Fruit fly (Drosophila melanogaster) whole organism, embryonic: ENCODE results near the gene CG33932.

Source experiments
- Ada2b ChIP-seq: fragments of 200-800 bp; sonication (Bioruptor generic); IDR thresholded peaks from 2 replicates; pipeline ENCODE4 v1.3.6; 2022; ENCODE audit warnings: missing biosample characterization, missing genetic modification characterization
- Antp ChIP-seq: fragments of 200-800 bp; sonication (Bioruptor generic); optimal IDR thresholded peaks from 3 replicates; lab custom pipeline; 2016; ENCODE audit warnings: missing biosample characterization, missing genetic modification characterization
- Atf3 ChIP-seq: fragments of 200-800 bp; sonication (Bioruptor generic); optimal IDR thresholded peaks from 3 replicates; lab custom pipeline; 2016; ENCODE audit warnings: missing biosample characterization, missing genetic modification characterization
- Bgb ChIP-seq: fragments of 200-800 bp; sonication (Bioruptor generic); IDR thresholded peaks from 2 replicates; pipeline ENCODE4 v1.3.6; 2022; ENCODE audit warnings: missing biosample characterization, missing genetic modification characterization; ENCODE audit not compliant: partially characterized antibody
- CG11247 ChIP-seq: fragments of 200-800 bp; sonication (Bioruptor generic); IDR thresholded peaks from 2 replicates; pipeline ENCODE4 v1.3.6; 2022; ENCODE audit warnings: missing biosample characterization, missing genetic modification characterization
- CG12104 ChIP-seq: fragments of 200-800 bp; sonication (Bioruptor generic); optimal IDR thresholded peaks from 3 replicates; lab custom pipeline; 2016; ENCODE audit warnings: missing biosample characterization, missing genetic modification characterization
- CG1233 ChIP-seq: fragments of 200-800 bp; sonication (Bioruptor generic); optimal IDR thresholded peaks from 4 replicates; lab custom pipeline; 2018; ENCODE audit warnings: missing biosample characterization, mild to moderate bottlenecking, missing genetic modification characterization
- CG14860 ChIP-seq: fragments of 200-800 bp; sonication (Bioruptor generic); IDR thresholded peaks from 3 replicates; pipeline ENCODE4 v1.3.6; 2022; ENCODE audit warnings: missing biosample characterization, missing genetic modification characterization; ENCODE audit not compliant: partially characterized antibody
- CG1602 ChIP-seq: fragments of 200-800 bp; sonication (Bioruptor generic); optimal IDR thresholded peaks from 3 replicates; lab custom pipeline; 2016; ENCODE audit warnings: missing biosample characterization, missing genetic modification characterization
- CG17359 ChIP-seq: fragments of 200-800 bp; sonication (Bioruptor generic); optimal IDR thresholded peaks from 3 replicates; lab custom pipeline; 2018; ENCODE audit warnings: missing biosample characterization, mild to moderate bottlenecking, missing genetic modification characterization, moderate library complexity
- CG1832 ChIP-seq: fragments of 200-800 bp; sonication (Bioruptor generic); optimal IDR thresholded peaks from 2 replicates; lab custom pipeline; 2017; ENCODE audit warnings: missing biosample characterization, mild to moderate bottlenecking, missing genetic modification characterization, inconsistent platforms
- CG30431 ChIP-seq: fragments of 200-800 bp; sonication (Bioruptor generic); optimal IDR thresholded peaks from 2 replicates; lab custom pipeline; 2017; ENCODE audit warnings: missing biosample characterization, missing genetic modification characterization
- CG5245 ChIP-seq: fragments of 200-800 bp; sonication (Bioruptor generic); optimal IDR thresholded peaks from 3 replicates; lab custom pipeline; 2016; ENCODE audit warnings: missing biosample characterization, missing genetic modification characterization
- CG6689 ChIP-seq: fragments of 200-800 bp; sonication (Bioruptor generic); IDR thresholded peaks from 2 replicates; pipeline ENCODE4 v1.3.6; 2022; ENCODE audit warnings: missing biosample characterization, missing genetic modification characterization
- CG7928 ChIP-seq: fragments of 200-800 bp; sonication (Bioruptor generic); optimal IDR thresholded peaks from 2 replicates; lab custom pipeline; 2017; ENCODE audit warnings: missing biosample characterization, mild to moderate bottlenecking, missing genetic modification characterization
- CG8388 ChIP-seq: fragments of 200-800 bp; sonication (Bioruptor generic); optimal IDR thresholded peaks from 2 replicates; lab custom pipeline; 2019; ENCODE audit warnings: missing biosample characterization, mild to moderate bottlenecking, missing genetic modification characterization, moderate library complexity
- Camta ChIP-seq: fragments of 200-800 bp; sonication (Bioruptor generic); optimal IDR thresholded peaks from 2 replicates; lab custom pipeline; 2016; ENCODE audit warnings: missing biosample characterization, missing genetic modification characterization
- Dek ChIP-seq: fragments of 200-800 bp; sonication (Bioruptor generic); optimal IDR thresholded peaks from 3 replicates; lab custom pipeline; 2019; ENCODE audit warnings: missing biosample characterization, mild to moderate bottlenecking, missing genetic modification characterization, moderate library complexity
- Dip3 ChIP-seq: fragments of 200-800 bp; sonication (Bioruptor generic); optimal IDR thresholded peaks from 3 replicates; lab custom pipeline; 2016; ENCODE audit warnings: missing biosample characterization, missing genetic modification characterization
- Dref ChIP-seq: fragments of 200-800 bp; sonication (Bioruptor generic); IDR thresholded peaks from 2 replicates; pipeline ENCODE4 v1.3.6; 2022; ENCODE audit warnings: missing biosample characterization, missing genetic modification characterization
- Eip74EF ChIP-seq, 2 experiments: fragments of 200-800 bp in 1 of 2; fragments of >200 bp in 1 of 2; sonication (Bioruptor generic) in 1 of 2; optimal IDR thresholded peaks; 2 replicates each; lab custom pipeline; 2017 to 2019; ENCODE audit warnings: missing biosample characterization in 2 of 2, missing genetic modification characterization in 2 of 2, mild to moderate bottlenecking in 1 of 2, moderate library complexity in 1 of 2
- Hmx ChIP-seq: fragments of 200-800 bp; sonication (Bioruptor generic); optimal IDR thresholded peaks from 2 replicates; lab custom pipeline; 2016; ENCODE audit warnings: missing biosample characterization, missing genetic modification characterization
- Hr78 ChIP-seq, 2 experiments: fragments of 200-800 bp in 1 of 2; fragments of >200 bp in 1 of 2; sonication (Bioruptor generic) in 1 of 2; optimal IDR thresholded peaks; 2 replicates each; lab custom pipeline; 2017 to 2019; ENCODE audit warnings: missing biosample characterization in 2 of 2, missing genetic modification characterization in 2 of 2, mild to moderate bottlenecking in 1 of 2, moderate library complexity in 1 of 2
- Trl ChIP-seq, 3 experiments: fragments of >200 bp in 2 of 3; fragments of 200-800 bp in 1 of 3; sonication (Bioruptor generic) in 1 of 3; optimal IDR thresholded peaks; 2 replicates in 1 of 3; 3 replicates in 2 of 3; lab custom pipeline; 2016 to 2017; ENCODE audit warnings: missing biosample characterization in 1 of 3, missing genetic modification characterization in 1 of 3
- cas ChIP-seq: fragments of 200-800 bp; sonication (Bioruptor generic); IDR thresholded peaks from 2 replicates; pipeline ENCODE4 v1.3.6; 2022; ENCODE audit warnings: missing biosample characterization, missing genetic modification characterization
- caup ChIP-seq: fragments of 200-800 bp; sonication (Bioruptor generic); optimal IDR thresholded peaks from 3 replicates; lab custom pipeline; 2017; ENCODE audit warnings: missing biosample characterization, mild to moderate bottlenecking, missing genetic modification characterization, moderate library complexity; ENCODE audit not compliant: severe bottlenecking
- dmrt11E ChIP-seq: fragments of 200-800 bp; sonication (Bioruptor generic); optimal IDR thresholded peaks from 3 replicates; lab custom pipeline; 2018; ENCODE audit warnings: missing biosample characterization, mild to moderate bottlenecking, missing genetic modification characterization, moderate library complexity
- ems ChIP-seq: fragments of 200-800 bp; sonication (Bioruptor generic); optimal IDR thresholded peaks from 3 replicates; lab custom pipeline; 2016; ENCODE audit warnings: missing biosample characterization, missing genetic modification characterization
- gcm ChIP-seq: fragments of 200-800 bp; sonication (Bioruptor generic); optimal IDR thresholded peaks from 2 replicates; lab custom pipeline; 2019; ENCODE audit warnings: missing biosample characterization, mild to moderate bottlenecking, missing genetic modification characterization, moderate library complexity
- gro ChIP-seq: fragments of 200-800 bp; sonication (Bioruptor generic); optimal IDR thresholded peaks from 2 replicates; lab custom pipeline; 2016; ENCODE audit warnings: missing biosample characterization, missing genetic modification characterization
- hbn ChIP-seq: fragments of 200-800 bp; sonication (Bioruptor generic); IDR thresholded peaks from 2 replicates; pipeline ENCODE4 v1.3.6; 2022; ENCODE audit warnings: missing biosample characterization, missing genetic modification characterization; ENCODE audit not compliant: partially characterized antibody
- kay ChIP-seq: fragments of 200-800 bp; sonication (Bioruptor generic); optimal IDR thresholded peaks from 2 replicates; lab custom pipeline; 2016; ENCODE audit warnings: missing biosample characterization, missing genetic modification characterization
- lab ChIP-seq: fragments of 200-800 bp; sonication (Bioruptor generic); optimal IDR thresholded peaks from 3 replicates; lab custom pipeline; 2017; ENCODE audit warnings: missing biosample characterization, missing genetic modification characterization, mild to moderate bottlenecking, moderate library complexity, missing genetic modification reagents
- lilli ChIP-seq: fragments of 200-800 bp; sonication (Bioruptor generic); optimal IDR thresholded peaks from 3 replicates; lab custom pipeline; 2016; ENCODE audit warnings: missing biosample characterization, missing genetic modification characterization
- lov ChIP-seq, 2 experiments: fragments of 200-800 bp in 1 of 2; fragments of >200 bp in 1 of 2; sonication (Bioruptor generic) in 1 of 2; IDR thresholded peaks in 1 of 2; optimal IDR thresholded peaks in 1 of 2; 2 replicates in 1 of 2; 3 replicates in 1 of 2; pipeline versions ENCODE4 v1.3.6 to Lab custom; 2017 to 2022; ENCODE audit warnings: missing biosample characterization in 1 of 2, missing genetic modification characterization in 1 of 2
- nmo ChIP-seq: fragments of 200-800 bp; sonication (Bioruptor generic); optimal IDR thresholded peaks from 2 replicates; lab custom pipeline; 2018; ENCODE audit warnings: missing biosample characterization, mild to moderate bottlenecking, missing genetic modification characterization, moderate library complexity
- otp ChIP-seq: fragments of 200-800 bp; sonication (Bioruptor generic); IDR thresholded peaks from 3 replicates; pipeline ENCODE4, ENCODE4 v1.3.6; 2022; ENCODE audit warnings: missing biosample characterization, missing genetic modification characterization
- p53 ChIP-seq: fragments of 200-800 bp; sonication (Bioruptor generic); optimal IDR thresholded peaks from 2 replicates; lab custom pipeline; 2016; ENCODE audit warnings: missing biosample characterization, missing genetic modification characterization
- pan ChIP-seq, 4 experiments: fragments of >200 bp in 3 of 4; fragments of 200-800 bp in 1 of 4; sonication (Bioruptor generic) in 1 of 4; optimal IDR thresholded peaks in 3 of 4; IDR thresholded peaks in 1 of 4; 2 replicates each; pipeline versions ENCODE4 v1.3.6 to Lab custom; 2017 to 2022; ENCODE audit warnings: missing biosample characterization in 2 of 4, missing genetic modification characterization in 2 of 4, mixed read lengths in 1 of 4
- peb ChIP-seq: fragments of 200-800 bp; sonication (Bioruptor generic); IDR thresholded peaks from 2 replicates; pipeline ENCODE4 v1.3.6; 2022; ENCODE audit warnings: missing biosample characterization, missing genetic modification characterization
- pfk ChIP-seq: fragments of 200-800 bp; sonication (Bioruptor generic); optimal IDR thresholded peaks from 2 replicates; lab custom pipeline; 2018; ENCODE audit warnings: missing biosample characterization, mild to moderate bottlenecking, missing genetic modification characterization, moderate library complexity
- prd ChIP-seq, 3 experiments: fragments of >200 bp in 2 of 3; fragments of 200-800 bp in 1 of 3; sonication (Bioruptor generic) in 1 of 3; optimal IDR thresholded peaks in 2 of 3; IDR thresholded peaks in 1 of 3; 2 replicates in 2 of 3; 3 replicates in 1 of 3; pipeline versions ENCODE4 v1.3.6 to Lab custom; 2017 to 2022; ENCODE audit warnings: missing biosample characterization in 1 of 3, missing genetic modification characterization in 1 of 3
- pros ChIP-seq: fragments of 200-800 bp; sonication (Bioruptor generic); optimal IDR thresholded peaks from 3 replicates; lab custom pipeline; 2019; ENCODE audit warnings: missing biosample characterization, mild to moderate bottlenecking, missing genetic modification characterization, moderate library complexity
- stc ChIP-seq: fragments of 200-800 bp; sonication (Bioruptor generic); IDR thresholded peaks from 2 replicates; pipeline ENCODE4 v1.3.6; 2022; ENCODE audit warnings: missing biosample characterization, missing genetic modification characterization
- tll ChIP-seq, 2 experiments: fragments of 200-800 bp in 1 of 2; fragments of >200 bp in 1 of 2; sonication (Bioruptor generic) in 1 of 2; optimal IDR thresholded peaks; 2 replicates each; lab custom pipeline; 2017 to 2019; ENCODE audit warnings: missing biosample characterization in 2 of 2, missing genetic modification characterization in 2 of 2, mild to moderate bottlenecking in 1 of 2, moderate library complexity in 1 of 2
- toy ChIP-seq: fragments of 200-800 bp; sonication (Bioruptor generic); IDR thresholded peaks from 2 replicates; pipeline ENCODE4 v1.3.6; 2022; ENCODE audit warnings: missing biosample characterization, missing genetic modification characterization
- zfh2 ChIP-seq: fragments of 200-800 bp; sonication (Bioruptor generic); optimal IDR thresholded peaks from 2 replicates; lab custom pipeline; 2016; ENCODE audit warnings: missing biosample characterization, missing genetic modification characterization

CG33932 gene

dm6 chrX:19750626-19751149, 6.5 kb downstream of the CG33932 start, which contains the start of gene Abcd3 (continued):
- TF ChIP-seq CG7928 (peak; percentile 23), Ada2b (no peak), hbn (GFP tag; lab: Robert Waterston, UW) (peak; percentile 51), stc (0 out of 2 replicates have a peak, but pooled peaks have one; percentile 12), Dip3 (no peak), pros (GFP tag; lab: Kevin White, UChicago) (peak; percentile 87), CG11247 (no peak), CG30431 (GFP tag; lab: Kevin White, UChicago) (no peak), p53 (GFP tag; lab: Kevin White, UChicago) (peak; percentile 50), Trl (optimal IDR thresholded peaks at IDR 0.05; lab: Kevin White, UChicago) (peak in 1 of 2 experiments; percentile 39), Trl (GFP tag; optimal IDR thresholded peaks at IDR 0.05; lab: Kevin White, UChicago) (peak; percentile 51), CG5245 (GFP tag; lab: Kevin White, UChicago) (no peak), toy (no peak), kay (no peak), zfh2 (no peak), Eip74EF (GFP tag; optimal IDR thresholded peaks at IDR 0.05; lab: Kevin White, UChicago) (peak in 1 of 2 experiments; percentile 59), Hmx (no peak), ems (GFP tag; lab: Kevin White, UChicago) (peak; percentile 31), prd (optimal IDR thresholded peaks at IDR 0.05; lab: Kevin White, UChicago) (no peak), prd (GFP tag; IDR thresholded peaks at IDR 0.05; lab: Robert Waterston, UW) (no peak), gro (GFP tag; lab: Kevin White, UChicago) (peak; percentile 49), lilli (peak; percentile 34), CG14860 (GFP tag; lab: Robert Waterston, UW) (peak; percentile 67), CG17359 (tag; lab: Kevin White, UChicago) (peak; percentile 46), cas (GFP tag; lab: Robert Waterston, UW) (no peak), pan (optimal IDR thresholded peaks at IDR 0.05; lab: Kevin White, UChicago) (no peak), pan (GFP tag; optimal IDR thresholded peaks at IDR 0.05 in 1 of 2, IDR thresholded peaks at IDR 0.05 in 1 of 2) (no peak), CG1832 (GFP tag; lab: Kevin White, UChicago) (peak; percentile 87), dmrt11E (no peak), Dek (tag; lab: Kevin White, UChicago) (peak; percentile 17), CG8388 (no peak), lov (optimal IDR thresholded peaks at IDR 0.05; lab: Kevin White, UChicago) (no peak), lov (GFP tag; IDR thresholded peaks at IDR 0.05; lab: Robert Waterston, UW) (no peak), Bgb (GFP tag; lab: Robert Waterston, UW) (peak; percentile 74), Atf3 (no peak), CG1602 (GFP tag; lab: Kevin White, UChicago) (no peak), CG6689 (GFP tag; lab: Robert Waterston, UW) (no peak), Camta (GFP tag; lab: Kevin White, UChicago) (no peak), otp (GFP tag; lab: Robert Waterston, UW) (0 out of 3 replicates have a peak, but pooled peaks have one; percentile 26), tll (GFP tag; optimal IDR thresholded peaks at IDR 0.05; lab: Kevin White, UChicago) (peak in 1 of 2 experiments; percentile 10), CG1233 (GFP tag; lab: Kevin White, UChicago) (no peak), pfk (GFP tag; lab: Kevin White, UChicago) (no peak), peb (no peak), lab (GFP tag; lab: Kevin White, UChicago) (peak; percentile 70), CG12104 (no peak), gcm (GFP tag; lab: Kevin White, UChicago) (peak; percentile 56), caup (GFP tag; lab: Kevin White, UChicago) (peak; percentile 45), Antp (GFP tag; lab: Kevin White, UChicago) (peak; percentile 27), Dref (GFP tag; lab: Robert Waterston, UW) (peak; percentile 81), Hr78 (GFP tag; optimal IDR thresholded peaks at IDR 0.05; lab: Kevin White, UChicago) (no peak), nmo (GFP tag; lab: Kevin White, UChicago) (peak; percentile 27)
